Fruit fly (Drosophila melanogaster): ENCODE results near the gene Or33c.

DNA sequence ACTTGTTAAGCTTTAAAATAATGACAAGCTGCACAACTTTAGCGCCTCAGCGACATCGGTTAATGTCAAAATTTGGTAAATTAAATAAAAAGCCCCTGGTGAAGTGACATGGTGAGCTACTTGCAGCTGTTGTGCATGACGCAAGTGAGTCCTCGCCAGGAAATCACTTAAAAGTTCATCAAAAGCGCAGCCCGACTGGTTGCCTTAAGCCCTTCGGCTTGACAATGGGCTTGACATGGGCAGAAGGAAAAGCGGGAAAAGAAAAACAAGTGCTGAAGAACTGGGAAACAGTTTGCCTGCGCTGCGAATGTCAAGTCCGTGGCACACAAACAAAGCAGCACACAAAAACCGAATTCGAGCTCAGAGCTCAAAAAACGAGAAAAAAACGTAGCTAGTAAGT is 9.9 kb downstream of the Or33c start, which contains the start of gene CG16964:
- TF ChIP-seq CG8478 (optimal IDR thresholded peaks at IDR 0.05): no peak
- no peak for TF ChIP-seq CTCF (optimal IDR thresholded peaks at IDR 0.05)
